In genomic region chrII:11167039-11167438, ce11 we compare ENCODE assay signal across 4 worm cellular contexts.
TF ChIP-seq lines count a peak whose summit lies in the region.

No protein-coding gene starts in this region.

TF ChIP-seq in whole organism, L1 larva, 84 proteins besides CTCF, POLR2A, EP300 and RAD21 (continued from another document and continues in another):
- peak; percentile 89 for TF ChIP-seq nhr-47 (tag; optimal IDR thresholded peaks at IDR 0.05; lab: Kevin White, UChicago)
- peak; percentile 84 for TF ChIP-seq snu-23 (GFP tag; optimal IDR thresholded peaks at IDR 0.05; lab: Kevin White, UChicago)
- no peak for TF ChIP-seq C34B4.2 (tag; optimal IDR thresholded peaks at IDR 0.05; lab: Kevin White, UChicago)
- TF ChIP-seq xbp-1 (tag; optimal IDR thresholded peaks at IDR 0.05; lab: Kevin White, UChicago), result peak; percentile 72
- no peak for TF ChIP-seq sox-4 (tag; optimal IDR thresholded peaks at IDR 0.05; lab: Kevin White, UChicago)
- TF ChIP-seq ets-5 (GFP tag; IDR thresholded peaks at IDR 0.05; lab: Robert Waterston, UW), result no peak
- TF ChIP-seq fkh-4 (tag; optimal IDR thresholded peaks at IDR 0.05; lab: Kevin White, UChicago; ENCODE audit: borderline replicate concordance), result no peak
- no peak for TF ChIP-seq nhr-12 (tag; optimal IDR thresholded peaks at IDR 0.05; lab: Kevin White, UChicago)
- TF ChIP-seq dpl-1 (GFP tag; optimal IDR thresholded peaks at IDR 0.05; lab: Kevin White, UChicago), result peak; percentile 22 to 38 (median 31)
- TF ChIP-seq ceh-90 (tag; optimal IDR thresholded peaks at IDR 0.05; lab: Kevin White, UChicago), result no peak
- TF ChIP-seq grh-1 (GFP tag; IDR thresholded peaks at IDR 0.05; lab: Robert Waterston, UW), result peak; percentile 77
- peak; percentile 31 to 67 for TF ChIP-seq lsy-2 (tag; optimal IDR thresholded peaks at IDR 0.05; lab: Kevin White, UChicago)
- TF ChIP-seq pqm-1 (tag; optimal IDR thresholded peaks at IDR 0.05; lab: Kevin White, UChicago), result no peak
- peak; percentile 99 for TF ChIP-seq snpc-4 (tag; optimal IDR thresholded peaks at IDR 0.05; lab: Kevin White, UChicago)
- TF ChIP-seq nhr-84 (tag; optimal IDR thresholded peaks at IDR 0.05; lab: Kevin White, UChicago), result no peak
- peak; percentile 85 for TF ChIP-seq swsn-7 (tag; optimal IDR thresholded peaks at IDR 0.05; lab: Kevin White, UChicago)
- no peak for TF ChIP-seq nhr-237 (tag; optimal IDR thresholded peaks at IDR 0.05; lab: Kevin White, UChicago)
- peak; percentile 18 for TF ChIP-seq mep-1 (tag; optimal IDR thresholded peaks at IDR 0.05; lab: Kevin White, UChicago)
- TF ChIP-seq sptf-1 (tag; optimal IDR thresholded peaks at IDR 0.05; lab: Kevin White, UChicago), result no peak
- peak; percentile 70 for TF ChIP-seq lin-14 (GFP tag; optimal IDR thresholded peaks at IDR 0.05; lab: Kevin White, UChicago)
- peak; percentile 47; the same call in 1 of the 2 replicates for TF ChIP-seq unc-98 (GFP tag; IDR thresholded peaks at IDR 0.05; lab: Robert Waterston, UW)
- TF ChIP-seq ztf-4 (tag; optimal IDR thresholded peaks at IDR 0.05; lab: Kevin White, UChicago), result no peak
- TF ChIP-seq unc-86 (tag; optimal IDR thresholded peaks at IDR 0.05; lab: Kevin White, UChicago), result peak; percentile 55
- TF ChIP-seq nhr-76 (tag; optimal IDR thresholded peaks at IDR 0.05; lab: Kevin White, UChicago), result no peak
- peak in 1 of 2 experiments; percentile 50 for TF ChIP-seq ztf-11 (tag; optimal IDR thresholded peaks at IDR 0.05; lab: Kevin White, UChicago)
- peak; percentile 54 for TF ChIP-seq elt-2 (tag; optimal IDR thresholded peaks at IDR 0.05; lab: Kevin White, UChicago)
- TF ChIP-seq ceh-63 (GFP tag; optimal IDR thresholded peaks at IDR 0.05; lab: Kevin White, UChicago), result no peak
- TF ChIP-seq egl-27 (tag; optimal IDR thresholded peaks at IDR 0.05; lab: Kevin White, UChicago), result peak in 1 of 2 experiments; percentile 9
- peak; percentile 26 for TF ChIP-seq C16A3.4 (tag; optimal IDR thresholded peaks at IDR 0.05; lab: Kevin White, UChicago)
- TF ChIP-seq nhr-11 (tag; optimal IDR thresholded peaks at IDR 0.05; lab: Kevin White, UChicago), result no peak
- TF ChIP-seq skn-1 (tag; optimal IDR thresholded peaks at IDR 0.05; lab: Kevin White, UChicago), result peak; percentile 16
- no peak for TF ChIP-seq aha-1 (tag; optimal IDR thresholded peaks at IDR 0.05; lab: Kevin White, UChicago)
- peak; percentile 61 for TF ChIP-seq fos-1 (tag; optimal IDR thresholded peaks at IDR 0.05; lab: Kevin White, UChicago)

TF ChIP-seq in whole organism, L2 larva, 48 proteins besides CTCF, POLR2A, EP300 and RAD21 (continued from another document):
- TF ChIP-seq ztf-1 (GFP tag; conservative IDR thresholded peaks at IDR 0.05; lab: Robert Waterston, UW) (no peak), alr-1 (tag; optimal IDR thresholded peaks at IDR 0.05; lab: Kevin White, UChicago) (no peak), C34F6.9 (tag; optimal IDR thresholded peaks at IDR 0.05; lab: Kevin White, UChicago) (peak; percentile 6), lin-13 (GFP tag; optimal IDR thresholded peaks at IDR 0.05; lab: Kevin White, UChicago) (peak; percentile 56), nhr-23 (tag; optimal IDR thresholded peaks at IDR 0.05; lab: Kevin White, UChicago) (no peak), dmd-4 (tag; optimal IDR thresholded peaks at IDR 0.05; lab: Kevin White, UChicago) (no peak), nhr-237 (tag; optimal IDR thresholded peaks at IDR 0.05; lab: Kevin White, UChicago) (peak; percentile 26)

TF ChIP-seq in whole organism, L4 larva, 104 proteins besides CTCF, POLR2A, EP300 and RAD21 (continued from another document and continues in another):
- TF ChIP-seq unc-130 (GFP tag; optimal IDR thresholded peaks at IDR 0.05; lab: Kevin White, UChicago) (peak; percentile 78), zfp-2 (tag; optimal IDR thresholded peaks at IDR 0.05; lab: Kevin White, UChicago) (no peak), F44E2.7 (GFP tag; IDR thresholded peaks at IDR 0.05; lab: Robert Waterston, UW) (no peak), lin-15B (tag; optimal IDR thresholded peaks at IDR 0.05; lab: Kevin White, UChicago) (no peak), lim-7 (GFP tag; IDR thresholded peaks at IDR 0.05; lab: Robert Waterston, UW) (peak; percentile 36; the same call in 1 of the 2 replicates), madf-5 (GFP tag; IDR thresholded peaks at IDR 0.05; lab: Robert Waterston, UW) (no peak), dmd-6 (GFP tag; IDR thresholded peaks at IDR 0.05; lab: Robert Waterston, UW) (peak; percentile 50), unc-39 (tag; optimal IDR thresholded peaks at IDR 0.05; lab: Kevin White, UChicago) (no peak), nhr-6 (tag; optimal IDR thresholded peaks at IDR 0.05; lab: Kevin White, UChicago) (peak; percentile 28), ces-1 (GFP tag; optimal IDR thresholded peaks at IDR 0.05; lab: Kevin White, UChicago) (no peak), Y48G9A.11 (GFP tag; IDR thresholded peaks at IDR 0.05; lab: Robert Waterston, UW) (peak; percentile 64), zfp-3 (GFP tag; conservative IDR thresholded peaks at IDR 0.05; lab: Robert Waterston, UW) (no peak; the same call in 1 of the 2 replicates), F26F4.8 (GFP tag; conservative IDR thresholded peaks at IDR 0.05; lab: Robert Waterston, UW) (no peak), daf-16 (GFP tag; optimal IDR thresholded peaks at IDR 0.05; lab: Kevin White, UChicago) (peak; percentile 53 to 79), daf-16 (tag; optimal IDR thresholded peaks at IDR 0.05; lab: Kevin White, UChicago) (peak; percentile 45), tag-97 (GFP tag; IDR thresholded peaks at IDR 0.05; lab: Robert Waterston, UW) (no peak), lin-13 (GFP tag; optimal IDR thresholded peaks at IDR 0.05; lab: Kevin White, UChicago) (peak; percentile 49), lsy-2 (tag; optimal IDR thresholded peaks at IDR 0.05; lab: Kevin White, UChicago) (peak in 1 of 2 experiments; percentile 61), zip-2 (tag; optimal IDR thresholded peaks at IDR 0.05; lab: Kevin White, UChicago) (no peak), snpc-4 (tag; optimal IDR thresholded peaks at IDR 0.05; lab: Kevin White, UChicago) (peak; percentile 92), F49E8.2 (tag; optimal IDR thresholded peaks at IDR 0.05; lab: Kevin White, UChicago; ENCODE audit: borderline replicate concordance) (peak; percentile 91), nhr-10 (tag; optimal IDR thresholded peaks at IDR 0.05; lab: Kevin White, UChicago) (no peak), aha-1 (tag; lab: Kevin White, UChicago) (peak; percentile 97), gei-8 (GFP tag; optimal IDR thresholded peaks at IDR 0.05; lab: Kevin White, UChicago) (no peak), hif-1 (tag; optimal IDR thresholded peaks at IDR 0.05; lab: Kevin White, UChicago) (peak in 1 of 2 experiments; percentile 11), skn-1 (tag; optimal IDR thresholded peaks at IDR 0.05; lab: Kevin White, UChicago) (no peak), lin-1 (GFP tag; IDR thresholded peaks at IDR 0.05; lab: Robert Waterston, UW) (peak; percentile 46; the same call in 1 of the 2 replicates), ceh-62 (tag; optimal IDR thresholded peaks at IDR 0.05; lab: Kevin White, UChicago) (no peak), nhr-102 (tag; optimal IDR thresholded peaks at IDR 0.05; lab: Kevin White, UChicago) (peak; percentile 81), hlh-30 (tag; optimal IDR thresholded peaks at IDR 0.05; lab: Kevin White, UChicago; ENCODE audit: insufficient read depth) (peak; percentile 84), tra-1 (GFP tag; IDR thresholded peaks at IDR 0.05; lab: Robert Waterston, UW) (no peak), T26A8.4 (GFP tag; IDR thresholded peaks at IDR 0.05; lab: Robert Waterston, UW) (peak; percentile 92), ceh-20 (GFP tag; IDR thresholded peaks at IDR 0.05; lab: Robert Waterston, UW) (no peak), rbr-2 (tag; optimal IDR thresholded peaks at IDR 0.05; lab: Kevin White, UChicago) (peak; percentile 58), D1046.2 (GFP tag; IDR thresholded peaks at IDR 0.05; lab: Robert Waterston, UW) (0 out of 2 replicates have a peak, but pooled peaks have one; percentile 49), saeg-2 (GFP tag; IDR thresholded peaks at IDR 0.05; lab: Robert Waterston, UW) (0 out of 2 replicates have a peak, but pooled peaks have one; percentile 47), nhr-77 (tag; optimal IDR thresholded peaks at IDR 0.05; lab: Kevin White, UChicago) (no peak), mdl-1 (tag; optimal IDR thresholded peaks at IDR 0.05; lab: Kevin White, UChicago) (peak; percentile 13 to 24), vab-7 (GFP tag; IDR thresholded peaks at IDR 0.05; lab: Robert Waterston, UW) (peak; percentile 58), jun-1 (tag; optimal IDR thresholded peaks at IDR 0.05; lab: Kevin White, UChicago) (no peak), aly-2 (tag; optimal IDR thresholded peaks at IDR 0.05; lab: Kevin White, UChicago) (peak; percentile 15), nhr-76 (tag; optimal IDR thresholded peaks at IDR 0.05; lab: Kevin White, UChicago) (no peak), ceh-28 (tag; optimal IDR thresholded peaks at IDR 0.05; lab: Kevin White, UChicago) (no peak), F10B5.3 (tag; optimal IDR thresholded peaks at IDR 0.05; lab: Kevin White, UChicago) (peak; percentile 74), snpc-1.2 (GFP tag; IDR thresholded peaks at IDR 0.05; lab: Robert Waterston, UW) (peak; percentile 79), lin-29 (GFP tag; IDR thresholded peaks at IDR 0.05; lab: Robert Waterston, UW) (no peak), zag-1 (tag; optimal IDR thresholded peaks at IDR 0.05; lab: Kevin White, UChicago) (no peak), unc-62 (GFP tag; optimal IDR thresholded peaks at IDR 0.05 in 1 of 2; lab: Kevin White, UChicago) (no peak), unc-62 (tag; optimal IDR thresholded peaks at IDR 0.05; lab: Kevin White, UChicago) (no peak)

TF ChIP-seq in whole organism, young adult, 124 proteins besides CTCF, POLR2A, EP300 and RAD21 (continued from another document):
- peak; percentile 87 for TF ChIP-seq ztf-28 (GFP tag; IDR thresholded peaks at IDR 0.05; lab: Robert Waterston, UW)
- TF ChIP-seq B0336.3 (GFP tag; IDR thresholded peaks at IDR 0.05; lab: Robert Waterston, UW), result peak; percentile 90
- no peak for TF ChIP-seq bed-1 (GFP tag; IDR thresholded peaks at IDR 0.05; lab: Robert Waterston, UW)
- peak in 1 of 3 experiments; percentile 32 for TF ChIP-seq lin-35 (GFP tag; optimal IDR thresholded peaks at IDR 0.05; lab: Kevin White, UChicago)
- peak; percentile 82 for TF ChIP-seq ceh-100 (GFP tag; IDR thresholded peaks at IDR 0.05; lab: Robert Waterston, UW)
- peak; percentile 90 for TF ChIP-seq ekl-4 (GFP tag; IDR thresholded peaks at IDR 0.05; lab: Robert Waterston, UW)
- TF ChIP-seq somi-1 (GFP tag; optimal IDR thresholded peaks at IDR 0.05; lab: Kevin White, UChicago), result peak; percentile 48
- TF ChIP-seq madf-6 (GFP tag; IDR thresholded peaks at IDR 0.05; lab: Robert Waterston, UW), result peak; percentile 92
- peak in 1 of 2 experiments; percentile 77 for TF ChIP-seq rec-8 (tag; optimal IDR thresholded peaks at IDR 0.05; lab: Kevin White, UChicago)
- peak; percentile 7 for TF ChIP-seq dpl-1 (GFP tag; optimal IDR thresholded peaks at IDR 0.05; lab: Kevin White, UChicago)
- peak; percentile 61 for TF ChIP-seq tlf-1 (GFP tag; optimal IDR thresholded peaks at IDR 0.05; lab: Kevin White, UChicago)
- peak; percentile 11 for TF ChIP-seq atf-7 (tag; optimal IDR thresholded peaks at IDR 0.05; lab: Kevin White, UChicago)
- peak; percentile 89 for TF ChIP-seq F49E8.2 (tag; optimal IDR thresholded peaks at IDR 0.05; lab: Kevin White, UChicago; ENCODE audit: insufficient read depth)
- TF ChIP-seq mes-4 (tag; optimal IDR thresholded peaks at IDR 0.05; lab: Kevin White, UChicago), result peak; percentile 74
- TF ChIP-seq tbx-9 (tag; optimal IDR thresholded peaks at IDR 0.05; lab: Kevin White, UChicago; ENCODE audit: borderline replicate concordance), result no peak
- no peak for TF ChIP-seq F55B11.4 (tag; optimal IDR thresholded peaks at IDR 0.05; lab: Kevin White, UChicago; ENCODE audit: borderline replicate concordance, insufficient read depth)
- no peak for TF ChIP-seq lag-1 (GFP tag; IDR thresholded peaks at IDR 0.05; lab: Robert Waterston, UW)
- 0 out of 2 replicates have a peak, but pooled peaks have one; percentile 75 for TF ChIP-seq ztf-25 (GFP tag; IDR thresholded peaks at IDR 0.05; lab: Robert Waterston, UW)
- TF ChIP-seq C17E4.6 (GFP tag; IDR thresholded peaks at IDR 0.05; lab: Robert Waterston, UW), result 0 out of 2 replicates have a peak, but pooled peaks have one; percentile 66
- no peak for TF ChIP-seq nhr-27 (tag; optimal IDR thresholded peaks at IDR 0.05; lab: Kevin White, UChicago)
- no peak for TF ChIP-seq nfya-2 (GFP tag; IDR thresholded peaks at IDR 0.05; lab: Robert Waterston, UW)
- TF ChIP-seq snpc-3.4 (tag; optimal IDR thresholded peaks at IDR 0.05; lab: Kevin White, UChicago), result peak; percentile 98
- peak; percentile 68 for TF ChIP-seq egrh-3 (GFP tag; IDR thresholded peaks at IDR 0.05; lab: Robert Waterston, UW)
- TF ChIP-seq let-607 (tag; optimal IDR thresholded peaks at IDR 0.05; lab: Kevin White, UChicago), result no peak
- peak; percentile 99 for TF ChIP-seq snpc-1.1 (tag; optimal IDR thresholded peaks at IDR 0.05; lab: Kevin White, UChicago; ENCODE audit: insufficient read depth)
- TF ChIP-seq madf-10 (tag; optimal IDR thresholded peaks at IDR 0.05; lab: Kevin White, UChicago), result peak; percentile 32
- no peak for TF ChIP-seq hlh-26 (GFP tag; conservative IDR thresholded peaks at IDR 0.05; lab: Robert Waterston, UW)
- peak; percentile 70 for TF ChIP-seq ZK185.1 (tag; optimal IDR thresholded peaks at IDR 0.05; lab: Kevin White, UChicago; ENCODE audit: poor library complexity, severe bottlenecking)
- TF ChIP-seq nfya-1 (tag; optimal IDR thresholded peaks at IDR 0.05; lab: Kevin White, UChicago; ENCODE audit: borderline replicate concordance, insufficient read depth), result no peak
- TF ChIP-seq tbp1 (GFP tag; optimal IDR thresholded peaks at IDR 0.05; lab: Kevin White, UChicago), result peak; percentile 82
- peak; percentile 98 for TF ChIP-seq D2030.7 (GFP tag; IDR thresholded peaks at IDR 0.05; lab: Robert Waterston, UW)
- no peak for TF ChIP-seq akir-1 (GFP tag; optimal IDR thresholded peaks at IDR 0.05; lab: Kevin White, UChicago)
- no peak for TF ChIP-seq Y67H2A.10 (GFP tag; conservative IDR thresholded peaks at IDR 0.05; lab: Robert Waterston, UW)
- TF ChIP-seq hlh-12 (tag; optimal IDR thresholded peaks at IDR 0.05; lab: Kevin White, UChicago), result no peak
- TF ChIP-seq ztf-22 (GFP tag; optimal IDR thresholded peaks at IDR 0.05; lab: Kevin White, UChicago), result no peak
- no peak for TF ChIP-seq egl-18 (GFP tag; IDR thresholded peaks at IDR 0.05; lab: Robert Waterston, UW)
- TF ChIP-seq nfyb-1 (GFP tag; IDR thresholded peaks at IDR 0.05; lab: Robert Waterston, UW), result peak; percentile 89; the same call in 1 of the 2 replicates
- TF ChIP-seq sdz-38 (tag; optimal IDR thresholded peaks at IDR 0.05; lab: Kevin White, UChicago), result no peak
- no peak for TF ChIP-seq F57A8.1 (GFP tag; optimal IDR thresholded peaks at IDR 0.05; lab: Kevin White, UChicago)
- peak; percentile 72 for TF ChIP-seq xnd-1 (tag; optimal IDR thresholded peaks at IDR 0.05; lab: Kevin White, UChicago)
- no peak for TF ChIP-seq zim-3 (tag; optimal IDR thresholded peaks at IDR 0.05; lab: Kevin White, UChicago)
- no peak for TF ChIP-seq F39B2.1 (GFP tag; IDR thresholded peaks at IDR 0.05; lab: Robert Waterston, UW)
- TF ChIP-seq dpff-1 (tag; optimal IDR thresholded peaks at IDR 0.05; lab: Kevin White, UChicago), result peak; percentile 80
- TF ChIP-seq ceh-27 (GFP tag; optimal IDR thresholded peaks at IDR 0.05; lab: Kevin White, UChicago), result peak; percentile 63
- peak; percentile 61; the same call in 1 of the 2 replicates for TF ChIP-seq hmg-20 (GFP tag; IDR thresholded peaks at IDR 0.05; lab: Robert Waterston, UW)
- TF ChIP-seq attf-5 (GFP tag; optimal IDR thresholded peaks at IDR 0.05; lab: Kevin White, UChicago), result peak; percentile 8
- TF ChIP-seq aptf-3 (GFP tag; IDR thresholded peaks at IDR 0.05; lab: Robert Waterston, UW), result no peak
- peak; percentile 1 for TF ChIP-seq nhr-80 (tag; optimal IDR thresholded peaks at IDR 0.05; lab: Kevin White, UChicago)
- TF ChIP-seq snpc-1.3 (tag; optimal IDR thresholded peaks at IDR 0.05; lab: Kevin White, UChicago; ENCODE audit: insufficient read depth), result peak; percentile 94
- peak; percentile 87 for TF ChIP-seq Y56A3A.18 (GFP tag; IDR thresholded peaks at IDR 0.05; lab: Robert Waterston, UW)
